Worm (Caenorhabditis elegans) whole organism, L3 larva: ENCODE results near the gene bgal-1.

Experiments
- aly-2 ChIP-seq: fragments of 150-350 bp; optimal IDR thresholded peaks from 2 replicates; lab custom pipeline; 2014; ENCODE audit warnings: missing biosample characterization, missing genetic modification characterization
- ama-1 ChIP-seq: fragments of 150-350 bp; optimal IDR thresholded peaks from 2 replicates; lab custom pipeline; 2018
- ceh-9 ChIP-seq: sonication (generic microtip); optimal IDR thresholded peaks from 2 replicates; lab custom pipeline; 2018; ENCODE audit warnings: missing biosample characterization, missing genetic modification characterization
- hmg-11 ChIP-seq: sonication (generic microtip); optimal IDR thresholded peaks from 2 replicates; lab custom pipeline; 2016; ENCODE audit warnings: missing genetic modification characterization, missing compliant biosample characterization
- jun-1 ChIP-seq: fragments of 150-350 bp; optimal IDR thresholded peaks from 2 replicates; lab custom pipeline; 2014; ENCODE audit warnings: missing biosample characterization, missing genetic modification reagents, missing genetic modification characterization
- nhr-23 ChIP-seq: fragments of 150-350 bp; optimal IDR thresholded peaks from 2 replicates; lab custom pipeline; 2014; ENCODE audit warnings: missing biosample characterization, missing genetic modification reagents, missing genetic modification characterization
- nhr-25 ChIP-seq: sonication (generic microtip); optimal IDR thresholded peaks from 2 replicates; lab custom pipeline; 2017; ENCODE audit warnings: missing biosample characterization, missing genetic modification characterization
- nhr-67 ChIP-seq: fragments of 150-350 bp; optimal IDR thresholded peaks from 2 replicates; lab custom pipeline; 2014; ENCODE audit warnings: missing biosample characterization, missing genetic modification characterization
- snpc-4 ChIP-seq: fragments of 150-350 bp; optimal IDR thresholded peaks from 2 replicates; lab custom pipeline; 2014; ENCODE audit warnings: missing biosample characterization, missing genetic modification characterization
- unc-62 ChIP-seq: fragments of 150-350 bp; sonication (generic microtip); optimal IDR thresholded peaks from 4 replicates; lab custom pipeline; 2014; ENCODE audit warnings: missing biosample characterization, missing genetic modification reagents, missing genetic modification characterization

- TF ChIP-seq ceh-9: no peak
- no peak for TF ChIP-seq ama-1 (lab: Kevin White, UChicago)
- TF ChIP-seq nhr-67 (tag; lab: Kevin White, UChicago): no peak
- TF ChIP-seq nhr-23 (tag; lab: Kevin White, UChicago): no peak
- no peak for TF ChIP-seq aly-2 (tag; lab: Kevin White, UChicago)
- no peak for TF ChIP-seq hmg-11
- no peak for TF ChIP-seq unc-62 (GFP tag; lab: Kevin White, UChicago)
- TF ChIP-seq snpc-4: no peak
- TF ChIP-seq jun-1 (tag; lab: Kevin White, UChicago): no peak
- no peak for TF ChIP-seq nhr-25 (tag; lab: Kevin White, UChicago)
Measured at ce11 chrV:11258896-11259295, 33.1 kb upstream of the bgal-1 start, which contains the start of gene lgc-36.
